Worm (Caenorhabditis elegans) whole organism, dauer: Measurements from ENCODE around the gene F47B8.5.

Source experiments
- unc-62 ChIP-seq: sonication (generic microtip); optimal IDR thresholded peaks from 2 replicates; lab custom pipeline; 2017; ENCODE audit warnings: missing biosample characterization, missing genetic modification reagents, missing genetic modification characterization

F47B8.5 gene

DNA sequence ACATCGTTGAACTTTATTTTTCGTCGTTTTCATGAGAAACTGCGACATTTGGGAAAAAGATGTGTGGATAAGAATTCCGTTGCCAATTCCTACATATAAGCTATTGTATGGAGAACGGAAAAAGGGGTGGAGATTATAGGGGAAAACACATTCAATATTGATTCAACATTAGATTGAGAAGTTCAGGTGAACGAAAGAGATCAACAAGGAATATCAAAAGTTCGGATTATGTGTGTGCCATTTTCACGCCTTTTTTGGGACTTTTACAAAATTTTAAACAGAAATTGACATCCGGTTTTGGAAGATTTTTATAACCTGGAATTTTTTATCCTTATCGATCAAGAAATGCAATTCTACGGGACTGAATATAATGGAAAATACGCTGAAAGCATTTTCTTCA is at the start of gene F47B8.5:
Gene F47B8.5 (minus strand): TSS at position 101 of the 400 bp plus-strand sequence.
- TF ChIP-seq unc-62 (GFP tag; lab: Kevin White, UChicago): no peak

ce11 chrV:14372774-14373173 is 45.1 kb upstream of the F47B8.5 start, which contains the start of gene unc-39:
Gene unc-39 (plus strand): TSS chrV:14373074.
- TF ChIP-seq unc-62 (GFP tag; lab: Kevin White, UChicago): no peak

DNA sequence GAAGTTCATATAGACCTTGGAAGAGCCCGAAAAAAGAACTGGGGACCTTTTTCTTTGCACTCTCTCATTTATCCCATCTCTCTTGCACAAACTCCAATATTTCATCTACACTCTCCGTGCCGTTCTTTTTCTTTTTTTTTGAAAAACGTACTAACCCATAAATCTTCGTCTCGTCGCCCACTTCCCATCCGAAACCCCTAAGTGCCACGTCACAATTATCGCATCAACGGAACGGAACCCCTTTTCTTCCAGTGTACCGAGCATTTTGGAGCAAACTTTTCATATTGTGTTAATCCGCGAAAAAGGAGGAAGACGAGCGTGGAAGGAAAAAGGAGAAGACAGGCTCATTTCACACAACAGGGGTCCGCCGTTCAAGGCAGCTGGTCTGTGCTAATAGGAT is 41.7 kb upstream of the F47B8.5 start:
- no peak for TF ChIP-seq unc-62 (GFP tag; lab: Kevin White, UChicago)

DNA sequence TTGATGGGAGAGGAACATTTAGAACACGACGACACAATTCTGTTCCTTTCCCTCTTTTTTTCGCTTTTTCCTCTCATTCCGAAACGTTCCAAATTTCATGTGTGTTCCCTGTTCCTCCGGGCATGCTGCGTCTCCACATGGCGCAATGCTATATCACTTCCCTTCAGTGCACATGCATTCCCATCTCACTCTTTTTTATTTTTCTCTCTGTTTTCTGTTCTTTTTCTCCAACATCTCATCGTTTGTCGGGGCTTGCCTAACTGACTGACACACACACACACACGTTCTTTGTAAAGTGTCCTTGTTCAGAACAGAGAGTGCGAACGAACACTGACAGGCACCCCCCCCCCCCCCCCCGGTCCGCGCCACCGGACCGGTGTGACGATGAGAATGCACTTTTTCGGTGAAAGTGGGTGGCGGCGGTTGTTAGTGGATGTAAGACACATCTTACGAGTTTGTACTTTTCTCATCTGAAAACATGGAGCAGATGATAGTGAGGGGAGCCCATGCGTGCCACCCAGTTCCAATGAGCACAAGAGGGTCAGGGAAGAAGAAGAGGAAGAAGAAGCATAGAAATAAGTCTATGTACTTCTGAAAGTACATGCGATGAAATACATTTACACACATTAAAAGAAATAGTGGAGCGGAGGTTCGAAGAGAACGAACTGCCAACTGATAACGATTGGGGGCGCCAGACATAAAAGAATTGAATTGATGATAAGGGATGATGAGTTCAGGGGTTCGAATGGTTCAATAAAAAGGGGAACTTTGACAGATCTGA is 40.8 kb upstream of the F47B8.5 start:
- TF ChIP-seq unc-62 (GFP tag; lab: Kevin White, UChicago): no peak

DNA sequence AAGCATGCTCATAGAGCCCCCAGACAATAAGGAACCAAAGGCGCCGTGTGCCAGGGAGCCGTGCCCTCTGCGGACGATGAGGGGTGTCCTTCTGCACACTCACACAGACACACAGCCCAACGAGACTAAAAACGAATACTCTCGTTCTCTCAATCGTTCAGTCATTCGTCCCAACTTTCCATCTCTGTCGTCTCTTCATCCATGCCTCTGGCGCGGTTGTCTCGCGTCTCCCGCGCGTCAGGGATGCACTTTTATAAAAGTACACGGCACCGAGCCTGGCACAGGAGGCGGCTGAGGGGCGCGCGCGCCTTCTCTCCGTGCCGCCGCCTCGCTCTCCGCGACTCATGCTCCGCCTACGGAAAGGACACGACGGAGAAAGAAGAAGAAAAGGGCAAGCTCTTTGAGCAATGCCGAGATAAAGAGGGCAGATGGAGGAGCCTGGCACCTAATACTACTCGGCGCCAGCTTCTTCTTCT is 38.8 kb upstream of the F47B8.5 start:
- TF ChIP-seq unc-62 (GFP tag; lab: Kevin White, UChicago): no peak

DNA sequence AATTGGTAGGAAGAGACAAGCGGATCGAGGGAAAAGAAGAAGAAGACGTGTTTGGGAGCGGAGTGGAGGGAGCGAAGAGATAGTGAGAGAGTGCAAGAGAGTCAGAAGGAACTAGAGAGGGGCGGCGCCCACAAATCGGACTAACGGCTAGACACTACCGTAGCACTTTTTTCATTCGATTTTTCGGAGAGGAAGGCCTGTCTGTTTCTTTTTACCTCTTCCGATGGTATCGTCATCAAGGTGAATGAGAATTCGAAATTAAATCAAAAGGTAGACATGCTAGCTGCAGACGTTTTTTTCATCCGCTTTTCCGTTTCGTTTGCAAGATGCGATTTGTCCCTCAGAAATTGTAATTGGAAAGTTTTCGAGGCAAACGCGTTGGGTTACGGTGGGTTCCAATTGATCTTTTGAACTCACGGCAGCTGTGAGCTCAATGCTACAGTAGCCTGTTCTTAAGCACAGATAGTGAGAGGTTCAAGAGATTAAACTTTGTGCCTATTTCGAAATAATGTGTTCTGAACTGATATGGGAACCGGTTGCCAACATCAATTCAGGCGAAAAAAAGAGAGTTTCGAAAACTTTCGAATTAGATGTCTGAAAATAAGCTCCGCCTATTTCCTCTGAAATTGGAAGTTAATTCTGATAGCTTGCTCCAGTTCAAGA is 37.0 kb upstream of the F47B8.5 start:
- no peak for TF ChIP-seq unc-62 (GFP tag; lab: Kevin White, UChicago)

DNA sequence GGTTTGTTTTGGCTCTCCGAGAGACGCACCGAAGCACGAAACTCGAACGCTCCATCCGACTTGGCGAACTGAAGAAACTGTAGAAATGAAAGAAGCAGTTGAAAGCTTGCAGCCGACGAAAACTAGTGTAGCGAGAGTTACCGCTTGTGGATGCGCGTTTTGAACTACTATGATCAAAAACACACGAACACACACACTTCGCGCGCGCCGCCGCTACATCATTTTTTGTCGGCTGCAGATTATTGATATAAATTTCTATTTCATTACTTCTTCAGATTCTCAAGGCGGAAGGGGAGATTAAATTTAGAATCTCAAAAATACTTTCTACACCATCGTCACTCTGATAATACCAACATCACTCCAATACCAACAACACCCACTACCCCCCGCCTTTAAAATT is 34.3 kb upstream of the F47B8.5 start:
- TF ChIP-seq unc-62 (GFP tag; lab: Kevin White, UChicago): no peak

DNA sequence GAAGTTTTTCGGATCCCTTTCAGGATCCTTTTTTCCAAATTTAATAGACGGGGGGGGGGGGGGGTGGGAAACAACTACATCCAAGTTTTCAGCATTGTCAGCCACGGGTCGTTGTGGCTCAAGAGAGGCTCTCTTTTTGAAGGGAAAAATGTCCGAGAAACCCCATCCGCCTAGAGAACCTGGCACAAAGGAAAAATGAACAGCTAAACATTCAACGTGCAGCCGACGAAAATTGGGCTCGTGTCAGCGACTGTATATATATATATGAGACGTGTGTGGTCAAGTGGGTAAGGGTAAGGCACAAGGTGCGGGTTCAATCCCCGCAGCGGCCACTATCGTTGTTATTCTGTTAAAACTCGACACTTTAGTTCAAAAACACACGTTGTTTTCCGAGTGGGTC is 30.9 kb upstream of the F47B8.5 start, which contains the start of gene Y49A3A.4:
Gene Y49A3A.4 (minus strand): TSS at position 314 of the 400 bp plus-strand sequence.
- TF ChIP-seq unc-62 (GFP tag; lab: Kevin White, UChicago): no peak

ce11 chrV:14355738-14356368 is 28.2 kb upstream of the F47B8.5 start, which contains the start of gene cyn-1:
Gene cyn-1 (plus strand): TSS chrV:14356076.
- no peak for TF ChIP-seq unc-62 (GFP tag; lab: Kevin White, UChicago)

DNA sequence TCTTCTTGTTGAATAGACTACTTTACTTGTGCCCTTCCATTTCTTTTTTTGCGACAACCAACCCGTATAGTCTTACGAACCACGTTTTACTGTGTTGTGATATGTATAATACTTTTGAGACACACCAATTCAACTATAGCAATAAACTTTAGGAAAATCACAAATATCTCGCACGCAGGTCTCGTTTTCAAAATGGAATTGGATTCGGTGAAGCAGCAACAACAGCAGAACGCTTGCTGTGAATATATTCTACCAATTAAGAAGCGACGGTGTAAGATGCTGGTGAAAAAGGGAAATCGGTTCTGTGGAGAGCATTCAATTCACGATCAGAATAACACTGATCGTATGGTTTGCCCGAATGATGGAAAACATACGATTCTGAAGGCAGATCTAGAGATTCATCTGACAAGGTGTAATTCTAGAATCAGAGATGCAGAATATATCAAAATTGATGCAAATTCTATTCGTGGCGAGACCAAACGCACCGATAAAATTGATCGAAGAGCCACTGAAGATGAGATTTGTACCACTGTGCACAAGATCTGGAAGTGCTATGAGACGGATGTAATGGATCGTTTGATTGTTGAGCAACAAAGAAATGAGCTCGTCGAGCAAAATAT is 26.7 kb upstream of the F47B8.5 start, which contains the start of gene Y49A3A.3:
Gene Y49A3A.3 (plus strand): TSS at position 153 of the 620 bp plus-strand sequence.
- no peak for TF ChIP-seq unc-62 (GFP tag; lab: Kevin White, UChicago)

DNA sequence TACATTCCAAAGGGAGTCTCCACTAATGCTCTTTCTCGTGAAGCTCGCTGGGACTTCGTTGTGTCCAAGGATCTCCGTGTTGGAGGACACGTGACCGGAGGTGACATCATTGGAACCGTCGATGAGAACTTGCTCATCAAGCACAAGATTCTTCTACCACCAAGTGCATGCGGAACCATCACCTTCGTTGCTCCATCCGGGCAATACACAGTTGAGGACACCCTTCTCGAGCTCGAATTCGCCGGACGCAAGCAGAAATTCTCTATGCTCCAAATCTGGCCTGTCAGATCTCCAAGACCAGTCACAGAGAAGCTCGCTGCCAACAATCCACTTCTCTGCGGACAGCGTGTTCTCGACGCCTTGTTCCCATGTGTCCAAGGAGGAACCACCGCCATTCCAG is 24.4 kb upstream of the F47B8.5 start:
- TF ChIP-seq unc-62 (GFP tag; lab: Kevin White, UChicago): no peak

DNA sequence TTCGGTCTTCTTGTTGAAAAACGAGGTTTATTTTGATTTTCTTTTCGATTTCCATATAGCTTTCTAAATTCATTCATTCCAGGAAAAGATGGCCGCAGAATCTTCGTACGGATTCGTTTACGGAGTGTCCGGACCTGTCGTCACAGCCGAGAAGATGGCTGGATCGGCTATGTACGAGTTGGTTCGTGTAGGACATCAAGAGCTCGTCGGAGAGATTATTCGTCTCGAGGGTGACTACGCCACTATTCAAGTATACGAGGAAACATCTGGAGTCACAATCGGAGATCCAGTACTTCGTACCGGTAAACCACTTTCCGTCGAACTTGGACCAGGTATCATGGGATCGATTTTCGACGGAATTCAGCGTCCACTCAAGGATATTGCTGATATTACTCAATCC is 24.0 kb upstream of the F47B8.5 start, which contains the start of gene vha-13:
Gene vha-13 (plus strand): TSS at position 81 of the 400 bp plus-strand sequence.
- no peak for TF ChIP-seq unc-62 (GFP tag; lab: Kevin White, UChicago)

DNA sequence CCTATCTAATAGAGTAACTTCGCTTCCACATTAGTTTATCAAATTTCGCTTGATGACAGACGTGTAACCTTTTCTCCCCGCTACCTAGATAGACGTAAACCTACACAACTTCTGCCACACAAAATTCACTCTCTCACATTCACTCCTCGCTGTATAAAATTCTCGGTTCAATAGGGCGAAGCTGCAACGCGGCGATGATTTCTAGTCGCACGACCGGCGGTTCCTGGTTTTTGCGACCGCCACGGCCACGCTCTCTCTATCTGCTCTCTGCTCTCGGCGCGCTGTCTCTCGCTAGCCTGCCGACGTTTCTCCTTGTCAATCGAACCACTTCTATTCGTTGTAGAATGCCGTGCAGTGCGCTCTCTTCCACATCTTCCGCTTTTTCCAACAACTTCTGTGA is 23.3 kb upstream of the F47B8.5 start:
- TF ChIP-seq unc-62 (GFP tag; lab: Kevin White, UChicago): no peak

- TF ChIP-seq unc-62 (GFP tag; lab: Kevin White, UChicago): no peak
Measured at ce11 chrV:14350498-14350897, 22.8 kb upstream of the F47B8.5 start.

- TF ChIP-seq unc-62 (GFP tag; lab: Kevin White, UChicago): no peak
Measured at ce11 chrV:14347234-14347826, 19.7 kb upstream of the F47B8.5 start, which contains the start of gene cept-2. Gene cept-2 (plus strand): TSS chrV:14347766.
